Worm (Caenorhabditis elegans): ENCODE measurements around the gene nfu-1.

DNA sequence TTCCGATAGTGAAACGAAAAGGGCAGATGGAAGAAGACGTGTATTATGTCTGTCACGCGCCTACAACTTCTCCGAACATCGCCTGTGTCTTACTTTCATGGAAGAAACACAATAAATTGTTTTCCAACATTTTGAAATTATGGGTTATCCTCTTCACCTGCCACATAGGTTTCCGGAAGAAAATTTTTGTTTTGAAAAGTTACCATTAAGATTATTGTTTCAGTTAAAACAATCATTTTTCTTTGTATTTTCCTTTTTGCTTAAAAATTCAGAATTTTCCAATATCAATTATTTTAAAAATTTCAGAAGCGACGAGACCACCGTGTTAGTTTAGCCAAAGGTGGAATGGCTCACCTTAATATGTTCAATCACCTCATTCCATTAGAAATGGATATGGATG lies 12.6 kb upstream of the nfu-1 start, which contains the start of gene mask-1:
- TF ChIP-seq unc-62 (GFP tag; optimal IDR thresholded peaks at IDR 0.05) (no peak), ztf-11 (tag; optimal IDR thresholded peaks at IDR 0.05) (no peak), fkh-10 (GFP tag; optimal IDR thresholded peaks at IDR 0.05) (no peak), pqm-1 (tag; optimal IDR thresholded peaks at IDR 0.05) (no peak)
